Fruit fly (Drosophila melanogaster) whole organism, embryonic: ENCODE results near the gene CG8112.

Experiments
- CG10366 ChIP-seq: fragments of 200-800 bp; sonication (Bioruptor generic); IDR thresholded peaks from 2 replicates; pipeline ENCODE4 v1.3.6; 2022; ENCODE audit warnings: missing biosample characterization, missing genetic modification characterization
- CG14667 ChIP-seq: fragments of 200-800 bp; sonication (Bioruptor generic); IDR thresholded peaks from 2 replicates; pipeline ENCODE4 v1.3.6; 2022; ENCODE audit warnings: missing biosample characterization, missing genetic modification characterization
- CG1602 ChIP-seq: fragments of 200-800 bp; sonication (Bioruptor generic); optimal IDR thresholded peaks from 3 replicates; lab custom pipeline; 2016; ENCODE audit warnings: missing biosample characterization, missing genetic modification characterization
- CG16813 ChIP-seq: fragments of 200-800 bp; sonication (Bioruptor generic); IDR thresholded peaks from 3 replicates; pipeline ENCODE4 v1.3.6; 2022; ENCODE audit warnings: missing biosample characterization, missing genetic modification characterization; ENCODE audit not compliant: partially characterized antibody
- CG18764 ChIP-seq: fragments of 200-800 bp; sonication (Bioruptor generic); optimal IDR thresholded peaks from 3 replicates; lab custom pipeline; 2016; ENCODE audit warnings: missing biosample characterization, missing genetic modification characterization
- CG9437 ChIP-seq: fragments of 200-800 bp; sonication (Bioruptor generic); optimal IDR thresholded peaks from 2 replicates; lab custom pipeline; 2018; ENCODE audit warnings: missing biosample characterization, mild to moderate bottlenecking, missing genetic modification characterization
- Ets65A ChIP-seq: fragments of 200-800 bp; sonication (Bioruptor generic); peaks from one replicate; lab custom pipeline; 2016; ENCODE audit warnings: missing biosample characterization, missing genetic modification characterization
- Sin3A ChIP-seq: fragments of >200 bp; optimal IDR thresholded peaks from 2 replicates; lab custom pipeline; 2018
- TFAM ChIP-seq: fragments of 200-800 bp; sonication (Bioruptor generic); optimal IDR thresholded peaks from 2 replicates; lab custom pipeline; 2017; ENCODE audit warnings: missing biosample characterization, missing genetic modification characterization, inconsistent platforms
- bcd ChIP-seq: fragments of 200-800 bp; sonication (Bioruptor generic); optimal IDR thresholded peaks from 2 replicates; lab custom pipeline; 2017; ENCODE audit warnings: missing biosample characterization, mild to moderate bottlenecking, missing genetic modification characterization
- dmrt99B ChIP-seq: fragments of 200-800 bp; sonication (Bioruptor generic); optimal IDR thresholded peaks from 2 replicates; lab custom pipeline; 2018; ENCODE audit warnings: missing biosample characterization, mild to moderate bottlenecking, missing genetic modification characterization, moderate library complexity
- gt ChIP-seq: fragments of 200-800 bp; sonication (Bioruptor generic); IDR thresholded peaks from 2 replicates; pipeline ENCODE4 v1.3.6; 2022; ENCODE audit warnings: missing biosample characterization, missing genetic modification characterization
- sisA ChIP-seq: fragments of 200-800 bp; sonication (Bioruptor generic); IDR thresholded peaks from 2 replicates; pipeline ENCODE4 v1.3.6; 2022; ENCODE audit warnings: missing biosample characterization, missing genetic modification characterization
- zen2 ChIP-seq: fragments of 200-800 bp; sonication (Bioruptor generic); IDR thresholded peaks from 3 replicates; pipeline ENCODE4 v1.3.6; 2022; ENCODE audit warnings: missing biosample characterization, missing genetic modification characterization; ENCODE audit not compliant: partially characterized antibody

dm6 chr3R:8669900-8670528, 42.7 kb upstream of the CG8112 start:
- TF ChIP-seq CG14667 (GFP tag; lab: Robert Waterston, UW) = no peak
- TF ChIP-seq zen2 = no peak
- no peak for TF ChIP-seq TFAM (GFP tag; lab: Kevin White, UChicago)
- TF ChIP-seq bcd (GFP tag; lab: Kevin White, UChicago) = no peak
- TF ChIP-seq Sin3A (lab: Kevin White, UChicago) = no peak
- TF ChIP-seq dmrt99B (tag; lab: Kevin White, UChicago) = no peak
- no peak for TF ChIP-seq CG1602 (GFP tag; lab: Kevin White, UChicago)
- TF ChIP-seq Ets65A (GFP tag; lab: Kevin White, UChicago) = no peak
- TF ChIP-seq CG18764 (GFP tag; lab: Kevin White, UChicago) = no peak
- TF ChIP-seq sisA (GFP tag; lab: Robert Waterston, UW) = no peak
- TF ChIP-seq CG10366 (GFP tag; lab: Robert Waterston, UW) = no peak
- TF ChIP-seq gt = no peak
- TF ChIP-seq CG9437 (GFP tag; lab: Kevin White, UChicago) = no peak
- no peak for TF ChIP-seq CG16813 (GFP tag; lab: Robert Waterston, UW)
